Fruit fly (Drosophila melanogaster): ENCODE measurements around the gene ND-15.

The ND-15 gene

DNA sequence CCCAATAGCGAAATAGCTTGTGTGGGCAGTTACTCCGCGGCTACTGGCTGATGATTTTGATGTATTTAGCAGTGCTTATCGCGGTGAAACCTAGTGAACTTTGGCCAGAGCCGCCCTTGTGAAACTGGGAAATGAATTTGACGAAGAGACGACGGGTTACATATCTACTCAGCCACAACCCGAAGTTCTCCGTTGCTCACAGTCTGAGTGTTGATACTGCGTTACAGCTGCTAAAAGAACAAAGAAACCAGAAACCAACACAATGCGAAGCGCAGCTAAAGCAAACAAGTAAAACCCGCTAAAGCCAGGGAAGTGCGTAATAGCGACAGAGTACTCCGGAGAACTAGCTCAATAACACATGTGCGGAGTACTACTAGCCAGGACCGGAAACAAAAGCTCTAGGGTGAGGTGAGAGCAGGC lies 13.8 kb downstream of the ND-15 start (continued):
- TF ChIP-seq CG8290 (GFP tag; optimal IDR thresholded peaks at IDR 0.05) (no peak), CG8290 (tag; optimal IDR thresholded peaks at IDR 0.05) (peak in 1 of 2 experiments; percentile 25), Dref (GFP tag; IDR thresholded peaks at IDR 0.05) (no peak), lab (GFP tag; optimal IDR thresholded peaks at IDR 0.05) (peak; percentile 51), CG13296 (GFP tag; optimal IDR thresholded peaks at IDR 0.05) (peak; percentile 19), CG17568 (GFP tag; optimal IDR thresholded peaks at IDR 0.05) (peak; percentile 31), Dbx (GFP tag; IDR thresholded peaks at IDR 0.05) (peak; percentile 16; the same call in 1 of the 3 replicates), Oaz (GFP tag; IDR thresholded peaks at IDR 0.05) (no peak), CoRest (tag; optimal IDR thresholded peaks at IDR 0.05) (no peak), CG10565 (GFP tag; optimal IDR thresholded peaks at IDR 0.05) (no peak), bcd (GFP tag; optimal IDR thresholded peaks at IDR 0.05) (no peak), ttk (GFP tag; IDR thresholded peaks at IDR 0.05) (no peak), CG2678 (tag; optimal IDR thresholded peaks at IDR 0.05) (peak; percentile 12), ac (GFP tag; optimal IDR thresholded peaks at IDR 0.05) (no peak), ken (GFP tag; IDR thresholded peaks at IDR 0.05) (no peak), CG12071 (GFP tag; optimal IDR thresholded peaks at IDR 0.05) (peak; percentile 30), Deaf1 (tag; optimal IDR thresholded peaks at IDR 0.05) (peak; percentile 51), CG3281 (GFP tag; optimal IDR thresholded peaks at IDR 0.05) (peak; percentile 15), Abd-B (GFP tag; optimal IDR thresholded peaks at IDR 0.05) (no peak)

DNA sequence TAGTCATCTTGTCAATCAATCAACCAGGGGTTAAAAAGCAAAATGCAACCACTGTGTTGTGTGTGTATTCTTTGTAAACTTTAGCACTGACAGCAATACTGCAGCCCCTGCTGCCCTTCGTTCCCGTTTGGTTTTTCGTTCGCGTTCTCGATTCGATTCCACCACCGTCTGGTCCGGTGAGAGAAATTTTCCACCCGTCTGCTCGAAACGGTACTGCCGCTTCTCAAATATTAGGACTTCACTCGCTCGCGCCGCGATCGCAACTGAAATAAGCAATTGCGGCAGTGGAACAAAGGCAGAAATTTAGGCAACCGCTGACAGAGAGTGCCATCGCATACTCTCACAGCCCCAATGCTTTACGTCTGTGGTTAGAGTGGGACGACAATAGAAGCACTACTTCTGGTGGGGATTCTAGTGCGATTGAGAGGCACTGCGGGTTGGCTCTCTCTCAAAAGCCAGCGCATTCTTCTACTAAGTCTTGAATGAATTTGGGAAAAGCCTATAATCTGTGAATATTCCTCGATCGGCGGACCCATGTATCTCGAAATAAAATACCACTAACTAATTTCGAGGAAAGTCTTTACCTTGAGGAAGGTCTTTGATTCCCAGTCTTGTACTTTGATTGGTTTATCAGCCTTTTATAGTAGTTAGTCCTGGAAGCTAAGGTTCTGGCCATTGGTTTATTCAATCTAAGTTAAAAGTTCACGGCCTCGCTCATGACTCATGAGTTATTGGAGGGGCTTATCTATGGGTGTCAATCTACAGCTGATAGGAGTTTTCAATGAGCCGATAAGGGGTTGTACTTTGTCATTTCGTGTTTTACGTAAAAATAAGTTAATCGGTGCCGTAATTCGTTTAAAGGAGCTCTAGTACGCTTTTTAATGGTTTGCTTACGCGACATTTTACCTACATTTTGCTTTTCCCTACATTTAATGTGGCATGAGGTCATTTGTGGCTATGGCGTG lies 14.7 kb downstream of the ND-15 start:
- TF ChIP-seq CG3995 (GFP tag; optimal IDR thresholded peaks at IDR 0.05) (no peak), pan (optimal IDR thresholded peaks at IDR 0.05) (no peak), pan (GFP tag; optimal IDR thresholded peaks at IDR 0.05 in 1 of 2, IDR thresholded peaks at IDR 0.05 in 1 of 2) (peak in 1 of 2 experiments; percentile 72), Fer2 (tag; optimal IDR thresholded peaks at IDR 0.05) (no peak), amos (GFP tag; IDR thresholded peaks at IDR 0.05; ENCODE audit: partially characterized antibody) (peak; percentile 49; the same call in 1 of the 2 replicates), Dbx (GFP tag; IDR thresholded peaks at IDR 0.05) (peak; percentile 75; the same call in 2 of the 3 replicates), CG12942 (GFP tag; optimal IDR thresholded peaks at IDR 0.05) (no peak), zf30C (GFP tag; optimal IDR thresholded peaks at IDR 0.05) (peak; percentile 1), Ptx1 (GFP tag; IDR thresholded peaks at IDR 0.05) (no peak), CG9215 (GFP tag; IDR thresholded peaks at IDR 0.05) (no peak), CG11695 (GFP tag; IDR thresholded peaks at IDR 0.05) (no peak), CG17361 (GFP tag; IDR thresholded peaks at IDR 0.05) (no peak), unpg (GFP tag; optimal IDR thresholded peaks at IDR 0.05) (peak; percentile 11), sob (GFP tag; IDR thresholded peaks at IDR 0.05) (peak; percentile 54; the same call in 1 of the 2 replicates), CG10267 (tag; optimal IDR thresholded peaks at IDR 0.05) (peak; percentile 23), sug (tag; optimal IDR thresholded peaks at IDR 0.05) (peak; percentile 59), H2.0 (GFP tag; IDR thresholded peaks at IDR 0.05) (no peak), run (tag; optimal IDR thresholded peaks at IDR 0.05) (peak; percentile 62), ken (GFP tag; IDR thresholded peaks at IDR 0.05) (0 out of 3 replicates have a peak, but pooled peaks have one; percentile 20), CG16813 (GFP tag; IDR thresholded peaks at IDR 0.05; ENCODE audit: partially characterized antibody) (no peak), nau (GFP tag; optimal IDR thresholded peaks at IDR 0.05) (peak; percentile 17), CG2199 (GFP tag; IDR thresholded peaks at IDR 0.05) (peak; percentile 83), CG43689 (GFP tag; IDR thresholded peaks at IDR 0.05) (no peak), CG10543 (GFP tag; optimal IDR thresholded peaks at IDR 0.05) (peak; percentile 90), Pdp1 (GFP tag; optimal IDR thresholded peaks at IDR 0.05) (peak in 1 of 2 experiments; percentile 85), yki (optimal IDR thresholded peaks at IDR 0.05) (peak; percentile 12), CG30403 (GFP tag; optimal IDR thresholded peaks at IDR 0.05) (no peak), zen (tag; optimal IDR thresholded peaks at IDR 0.05) (no peak), Myb (GFP tag; optimal IDR thresholded peaks at IDR 0.05) (no peak), mirr (GFP tag; optimal IDR thresholded peaks at IDR 0.05) (peak; percentile 78), CoRest (tag; optimal IDR thresholded peaks at IDR 0.05) (peak; percentile 23), ro (GFP tag; IDR thresholded peaks at IDR 0.05) (no peak)
